Worm (Caenorhabditis elegans) whole organism, young adult: Measurements from ENCODE around the gene col-165.

Experiments
- F33H1.4 ChIP-seq: fragments of 200-800 bp; sonication (Bioruptor generic); IDR thresholded peaks from 2 replicates; pipeline ENCODE4 v1.3.6; 2022; ENCODE audit warnings: missing genetic modification reagents, missing genetic modification characterization, missing compliant biosample characterization
- K11D2.4 ChIP-seq: fragments of 200-800 bp; sonication (Bioruptor generic); IDR thresholded peaks from 2 replicates; pipeline ENCODE4 v1.3.6; 2022; ENCODE audit warnings: missing genetic modification reagents, missing genetic modification characterization, missing compliant biosample characterization
- Y67H2A.10 ChIP-seq: fragments of 200-800 bp; sonication (Bioruptor generic); conservative IDR thresholded peaks from 2 replicates; pipeline ENCODE4 v1.3.6; 2022; ENCODE audit warnings: missing genetic modification reagents, missing genetic modification characterization, missing compliant biosample characterization
- atf-7 ChIP-seq: sonication (generic microtip); optimal IDR thresholded peaks from 2 replicates; lab custom pipeline; 2017; ENCODE audit warnings: mild to moderate bottlenecking, missing genetic modification characterization, missing compliant biosample characterization
- attf-5 ChIP-seq: fragments of 200-800 bp; sonication (Bioruptor generic); optimal IDR thresholded peaks from 2 replicates; lab custom pipeline; 2018; ENCODE audit warnings: mild to moderate bottlenecking, missing genetic modification characterization, missing compliant biosample characterization
- ceh-27 ChIP-seq: fragments of 200-800 bp; sonication (Bioruptor generic); optimal IDR thresholded peaks from 2 replicates; lab custom pipeline; 2018; ENCODE audit warnings: mild to moderate bottlenecking, missing genetic modification characterization, moderate library complexity, missing compliant biosample characterization
- dpff-1 ChIP-seq: sonication (generic microtip); optimal IDR thresholded peaks from 2 replicates; lab custom pipeline; 2017; ENCODE audit warnings: mild to moderate bottlenecking, missing genetic modification characterization, missing compliant biosample characterization
- dpl-1 ChIP-seq: fragments of 150-350 bp; optimal IDR thresholded peaks from 2 replicates; lab custom pipeline; 2014; ENCODE audit warnings: missing biosample characterization, missing genetic modification reagents, missing genetic modification characterization
- lsy-27 ChIP-seq: sonication (generic microtip); optimal IDR thresholded peaks from 2 replicates; lab custom pipeline; 2017; ENCODE audit warnings: missing genetic modification characterization, mild to moderate bottlenecking, missing compliant biosample characterization, antibody characterized with exemption, missing genotype, borderline replicate concordance; ENCODE audit not compliant: insufficient read depth
- mxl-1 ChIP-seq: sonication (generic microtip); optimal IDR thresholded peaks from 2 replicates; lab custom pipeline; 2016; ENCODE audit warnings: missing genetic modification characterization, missing compliant biosample characterization
- nhr-90 ChIP-seq: sonication (generic microtip); optimal IDR thresholded peaks from 2 replicates; lab custom pipeline; 2016; ENCODE audit warnings: missing genotype, mild to moderate bottlenecking, missing genetic modification characterization, missing compliant biosample characterization
- tlf-1 ChIP-seq: fragments of 200-800 bp; sonication (Bioruptor generic); optimal IDR thresholded peaks from 2 replicates; lab custom pipeline; 2018; ENCODE audit warnings: mild to moderate bottlenecking, missing genetic modification characterization, missing compliant biosample characterization
- unc-62 ChIP-seq: fragments of 150-350 bp; optimal IDR thresholded peaks from 2 replicates; lab custom pipeline; 2014; ENCODE audit warnings: missing biosample characterization, missing genetic modification reagents, missing genetic modification characterization

col-165 gene

ce11 chrX:4395073-4395850, 41.8 kb downstream of the col-165 start (continued):
- TF ChIP-seq tlf-1 (GFP tag; lab: Kevin White, UChicago) = peak; percentile 22

ce11 chrX:4397460-4397859, 44.0 kb downstream of the col-165 start:
- TF ChIP-seq ceh-27 (GFP tag; lab: Kevin White, UChicago) (peak; percentile 87), dpff-1 (tag; lab: Kevin White, UChicago) (no peak)
- TF ChIP-seq, all 124 proteins: peak for 1

ce11 chrX:4400296-4400695, 46.9 kb downstream of the col-165 start:
- TF ChIP-seq lsy-27 (tag; lab: Kevin White, UChicago) = no peak
- no peak for TF ChIP-seq Y67H2A.10 (GFP tag; lab: Robert Waterston, UW)

ce11 chrX:4402854-4403253, 49.4 kb downstream of the col-165 start, which contains the start of gene D1079.1:
D1079.1 (plus strand) TSS chrX:4403154.
- TF ChIP-seq lsy-27 (tag; lab: Kevin White, UChicago) (no peak), nhr-90 (tag; lab: Kevin White, UChicago) (no peak), F33H1.4 (no peak), K11D2.4 (GFP tag; lab: Robert Waterston, UW) (no peak), unc-62 (GFP tag; lab: Kevin White, UChicago) (no peak), dpl-1 (GFP tag; lab: Kevin White, UChicago) (no peak), mxl-1 (no peak), attf-5 (GFP tag; lab: Kevin White, UChicago) (no peak), atf-7 (no peak)
